Worm (Caenorhabditis elegans): ENCODE data around the gene F14D7.12.

F14D7.12 gene

DNA sequence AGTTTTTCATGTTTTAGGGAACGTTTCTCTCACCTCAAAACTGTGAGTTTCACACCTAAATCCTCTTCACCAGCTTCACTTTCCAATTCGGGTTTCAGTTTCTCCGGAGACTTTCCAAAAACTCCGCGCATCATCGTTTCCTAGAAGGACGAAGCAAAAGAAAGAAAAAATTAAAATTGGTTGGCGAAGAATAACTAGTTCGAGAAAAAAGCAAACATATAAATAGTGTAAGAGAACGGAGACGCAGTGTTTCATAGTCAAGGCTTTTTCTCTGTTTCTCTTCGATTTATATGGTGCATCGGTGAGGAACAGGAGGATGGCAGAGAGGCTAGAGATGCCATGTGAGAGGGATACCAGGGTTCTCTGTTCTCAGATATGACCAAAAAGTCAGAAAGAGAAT is 22.9 kb downstream of the F14D7.12 start, which contains the start of gene F47B8.3:
TSS of gene F47B8.3 (minus strand) at position 261 of the 400 bp plus-strand sequence.
- TF ChIP-seq cebp-1 (GFP tag; IDR thresholded peaks at IDR 0.05) (no peak), cebp-1 (tag; optimal IDR thresholded peaks at IDR 0.05) (peak; percentile 70), tbx-9 (tag; optimal IDR thresholded peaks at IDR 0.05; ENCODE audit: borderline replicate concordance) (no peak), hmg-1.2 (GFP tag; IDR thresholded peaks at IDR 0.05) (peak; percentile 75; the same call in 1 of the 2 replicates), aptf-2 (GFP tag; conservative IDR thresholded peaks at IDR 0.05) (no peak), attf-5 (GFP tag; optimal IDR thresholded peaks at IDR 0.05) (no peak)

- TF ChIP-seq F33H1.4 (GFP tag; IDR thresholded peaks at IDR 0.05): no peak
- no peak for TF ChIP-seq lag-1 (GFP tag; IDR thresholded peaks at IDR 0.05)
- no peak for TF ChIP-seq somi-1 (GFP tag; optimal IDR thresholded peaks at IDR 0.05)
- TF ChIP-seq lin-26 (GFP tag; IDR thresholded peaks at IDR 0.05): 0 out of 2 replicates have a peak, but pooled peaks have one; percentile 53
- TF ChIP-seq mcd-1 (GFP tag; IDR thresholded peaks at IDR 0.05): peak; percentile 55; the same call in 1 of the 2 replicates
- peak; percentile 95 for TF ChIP-seq zfh-2 (GFP tag; conservative IDR thresholded peaks at IDR 0.05)
- TF ChIP-seq hlh-12 (tag; optimal IDR thresholded peaks at IDR 0.05): no peak
- TF ChIP-seq die-1 (tag; optimal IDR thresholded peaks at IDR 0.05): no peak
- no peak for TF ChIP-seq B0261.1 (tag; optimal IDR thresholded peaks at IDR 0.05)
- TF ChIP-seq tbx-9 (tag; optimal IDR thresholded peaks at IDR 0.05; ENCODE audit: borderline replicate concordance): no peak
- 0 out of 2 replicates have a peak, but pooled peaks have one; percentile 15 for TF ChIP-seq cebp-1 (GFP tag; IDR thresholded peaks at IDR 0.05)
- no peak for TF ChIP-seq cebp-1 (tag; optimal IDR thresholded peaks at IDR 0.05)
- TF ChIP-seq ceh-40 (GFP tag; IDR thresholded peaks at IDR 0.05): no peak
- no peak for TF ChIP-seq T07F8.4 (tag; optimal IDR thresholded peaks at IDR 0.05)
- no peak for TF ChIP-seq unc-130 (GFP tag; optimal IDR thresholded peaks at IDR 0.05)
- TF ChIP-seq egrh-3 (GFP tag; IDR thresholded peaks at IDR 0.05): peak; percentile 99
- TF ChIP-seq nhr-80 (tag; optimal IDR thresholded peaks at IDR 0.05): peak; percentile 56
- TF ChIP-seq ZK185.1 (tag; optimal IDR thresholded peaks at IDR 0.05; ENCODE audit: poor library complexity, severe bottlenecking): no peak
- TF ChIP-seq sptf-2 (GFP tag; optimal IDR thresholded peaks at IDR 0.05): peak; percentile 15
- no peak for TF ChIP-seq ets-4 (GFP tag; optimal IDR thresholded peaks at IDR 0.05)
Measured at ce11 chrV:14324502-14325467, 25.0 kb downstream of the F14D7.12 start, which contains the start of the genes F47B8.4 and F47B8.18. F47B8.4 (minus strand) TSS chrV:14324673. F47B8.18 (minus strand) TSS chrV:14325464.

DNA sequence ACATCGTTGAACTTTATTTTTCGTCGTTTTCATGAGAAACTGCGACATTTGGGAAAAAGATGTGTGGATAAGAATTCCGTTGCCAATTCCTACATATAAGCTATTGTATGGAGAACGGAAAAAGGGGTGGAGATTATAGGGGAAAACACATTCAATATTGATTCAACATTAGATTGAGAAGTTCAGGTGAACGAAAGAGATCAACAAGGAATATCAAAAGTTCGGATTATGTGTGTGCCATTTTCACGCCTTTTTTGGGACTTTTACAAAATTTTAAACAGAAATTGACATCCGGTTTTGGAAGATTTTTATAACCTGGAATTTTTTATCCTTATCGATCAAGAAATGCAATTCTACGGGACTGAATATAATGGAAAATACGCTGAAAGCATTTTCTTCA is 28.0 kb downstream of the F14D7.12 start, which contains the start of gene F47B8.5:
TSS of gene F47B8.5 (minus strand) at position 101 of the 400 bp plus-strand sequence.
- no peak for TF ChIP-seq egrh-3 (GFP tag; IDR thresholded peaks at IDR 0.05)
- TF ChIP-seq nfyb-1 (GFP tag; IDR thresholded peaks at IDR 0.05): no peak
- TF ChIP-seq bed-2 (GFP tag; IDR thresholded peaks at IDR 0.05): no peak
- TF ChIP-seq K12H6.12 (tag; optimal IDR thresholded peaks at IDR 0.05): no peak
- TF ChIP-seq F49E8.2 (tag; optimal IDR thresholded peaks at IDR 0.05; ENCODE audit: insufficient read depth): no peak
- no peak for TF ChIP-seq F37B4.10 (GFP tag; IDR thresholded peaks at IDR 0.05)
- TF ChIP-seq hlh-12 (tag; optimal IDR thresholded peaks at IDR 0.05): no peak
- TF ChIP-seq nhr-80 (tag; optimal IDR thresholded peaks at IDR 0.05): no peak
- TF ChIP-seq somi-1 (GFP tag; optimal IDR thresholded peaks at IDR 0.05): no peak
- TF ChIP-seq C06A6.2 (GFP tag; conservative IDR thresholded peaks at IDR 0.05): no peak
- TF ChIP-seq Y67H2A.10 (GFP tag; conservative IDR thresholded peaks at IDR 0.05): no peak
- TF ChIP-seq hlh-26 (GFP tag; conservative IDR thresholded peaks at IDR 0.05): no peak
- TF ChIP-seq cebp-2 (GFP tag; IDR thresholded peaks at IDR 0.05): no peak
- TF ChIP-seq tbx-9 (tag; optimal IDR thresholded peaks at IDR 0.05; ENCODE audit: borderline replicate concordance): no peak
- no peak for TF ChIP-seq fkh-3 (tag; optimal IDR thresholded peaks at IDR 0.05)
- TF ChIP-seq F39B2.1 (GFP tag; IDR thresholded peaks at IDR 0.05): no peak

Data from whole organism, young adult.